Worm (Caenorhabditis elegans): ENCODE results near the gene snx-14.

Gene snx-14

ce11 chrII:13521977-13522404, 9.0 kb downstream of the snx-14 start (continued):
- TF ChIP-seq ztf-26 (tag; optimal IDR thresholded peaks at IDR 0.05): no peak
- no peak for TF ChIP-seq F39B2.1 (GFP tag; IDR thresholded peaks at IDR 0.05)
- TF ChIP-seq ztf-28 (GFP tag; IDR thresholded peaks at IDR 0.05): no peak
- no peak for TF ChIP-seq F57A8.1 (GFP tag; optimal IDR thresholded peaks at IDR 0.05)
- TF ChIP-seq B0336.3 (GFP tag; IDR thresholded peaks at IDR 0.05): peak; percentile 52; the same call in 1 of the 2 replicates
- TF ChIP-seq madf-8 (GFP tag; conservative IDR thresholded peaks at IDR 0.05): no peak; the same call in 1 of the 2 replicates
- peak; percentile 64; the same call in 1 of the 2 replicates for TF ChIP-seq Y95B8A.8 (GFP tag; IDR thresholded peaks at IDR 0.05)
- TF ChIP-seq lir-1 (GFP tag; conservative IDR thresholded peaks at IDR 0.05): no peak
- TF ChIP-seq aptf-3 (GFP tag; IDR thresholded peaks at IDR 0.05): no peak
- TF ChIP-seq ets-4 (GFP tag; optimal IDR thresholded peaks at IDR 0.05): no peak
- peak; percentile 56 for TF ChIP-seq lin-54 (GFP tag; optimal IDR thresholded peaks at IDR 0.05)
- TF ChIP-seq F57C9.4 (tag; optimal IDR thresholded peaks at IDR 0.05): no peak
- no peak for TF ChIP-seq K12H6.12 (tag; optimal IDR thresholded peaks at IDR 0.05)
- no peak for TF ChIP-seq nhr-120 (GFP tag; IDR thresholded peaks at IDR 0.05)
- no peak for TF ChIP-seq B0035.1 (tag; optimal IDR thresholded peaks at IDR 0.05)
- peak; percentile 97 for TF ChIP-seq snpc-4 (GFP tag; optimal IDR thresholded peaks at IDR 0.05)
- TF ChIP-seq snpc-4 (tag; optimal IDR thresholded peaks at IDR 0.05): peak; percentile 94 to 98 (median 96)
- TF ChIP-seq bed-2 (GFP tag; IDR thresholded peaks at IDR 0.05): no peak
- TF ChIP-seq mel-28 (tag; optimal IDR thresholded peaks at IDR 0.05; ENCODE audit: borderline replicate concordance): no peak
- peak; percentile 26 for TF ChIP-seq ceh-27 (GFP tag; optimal IDR thresholded peaks at IDR 0.05)
- no peak for TF ChIP-seq ceh-40 (GFP tag; IDR thresholded peaks at IDR 0.05)
- no peak for TF ChIP-seq nhr-90 (tag; optimal IDR thresholded peaks at IDR 0.05)
- peak; percentile 54 for TF ChIP-seq ama-1 (optimal IDR thresholded peaks at IDR 0.05)
- peak in 1 of 2 experiments; percentile 27 for TF ChIP-seq ama-1 (GFP tag; optimal IDR thresholded peaks at IDR 0.05)
- TF ChIP-seq unc-130 (GFP tag; optimal IDR thresholded peaks at IDR 0.05): peak; percentile 67
- peak; percentile 29 for TF ChIP-seq F10E7.11 (tag; optimal IDR thresholded peaks at IDR 0.05)
- TF ChIP-seq ztf-3 (GFP tag; optimal IDR thresholded peaks at IDR 0.05): no peak
- no peak for TF ChIP-seq hlh-12 (tag; optimal IDR thresholded peaks at IDR 0.05)
- peak; percentile 97 for TF ChIP-seq D2030.7 (GFP tag; IDR thresholded peaks at IDR 0.05)
- TF ChIP-seq ZK185.1 (tag; optimal IDR thresholded peaks at IDR 0.05; ENCODE audit: poor library complexity, severe bottlenecking): no peak
- no peak for TF ChIP-seq sdz-38 (tag; optimal IDR thresholded peaks at IDR 0.05)
- TF ChIP-seq chd-7 (tag; optimal IDR thresholded peaks at IDR 0.05): no peak
- TF ChIP-seq F49E8.2 (tag; optimal IDR thresholded peaks at IDR 0.05; ENCODE audit: insufficient read depth): peak; percentile 84
- TF ChIP-seq attf-3 (GFP tag; conservative IDR thresholded peaks at IDR 0.05): no peak
- peak; percentile 76 for TF ChIP-seq tbp1 (GFP tag; optimal IDR thresholded peaks at IDR 0.05)
- TF ChIP-seq C06A6.2 (GFP tag; conservative IDR thresholded peaks at IDR 0.05): no peak
- no peak for TF ChIP-seq lag-1 (GFP tag; IDR thresholded peaks at IDR 0.05)
- no peak for TF ChIP-seq unc-62 (GFP tag; optimal IDR thresholded peaks at IDR 0.05)
- TF ChIP-seq ztf-18 (tag; optimal IDR thresholded peaks at IDR 0.05): no peak
- no peak for TF ChIP-seq T07F8.4 (tag; optimal IDR thresholded peaks at IDR 0.05)
- peak; percentile 30 for TF ChIP-seq efl-1 (GFP tag; optimal IDR thresholded peaks at IDR 0.05)
- TF ChIP-seq lin-35 (GFP tag; optimal IDR thresholded peaks at IDR 0.05): no peak
- no peak for TF ChIP-seq ceh-91 (GFP tag; IDR thresholded peaks at IDR 0.05)
- peak; percentile 98 for TF ChIP-seq snpc-1.1 (tag; optimal IDR thresholded peaks at IDR 0.05; ENCODE audit: insufficient read depth)
- TF ChIP-seq nfya-2 (GFP tag; IDR thresholded peaks at IDR 0.05): peak; percentile 88; the same call in 1 of the 2 replicates
- TF ChIP-seq akir-1 (GFP tag; optimal IDR thresholded peaks at IDR 0.05): no peak
- TF ChIP-seq let-526 (GFP tag; IDR thresholded peaks at IDR 0.05): 0 out of 2 replicates have a peak, but pooled peaks have one; percentile 42
- no peak for TF ChIP-seq rpc-1 (optimal IDR thresholded peaks at IDR 0.05)
- no peak for TF ChIP-seq rpc-1 (tag; optimal IDR thresholded peaks at IDR 0.05)
- peak; percentile 97 for TF ChIP-seq snpc-3.4 (tag; optimal IDR thresholded peaks at IDR 0.05)
